Worm (Caenorhabditis elegans) whole organism, young adult: Measurements from ENCODE around the gene ZK262.4.

Source experiments
- B0261.1 ChIP-seq: sonication (generic microtip); optimal IDR thresholded peaks from 2 replicates; lab custom pipeline; 2016; ENCODE audit warnings: mild to moderate bottlenecking, missing genetic modification characterization, moderate library complexity, missing compliant biosample characterization
- bed-1 ChIP-seq: fragments of 200-800 bp; sonication (Bioruptor generic); IDR thresholded peaks from 2 replicates; pipeline ENCODE4 v1.3.6; 2022; ENCODE audit warnings: missing genetic modification reagents, missing genetic modification characterization, missing compliant biosample characterization
- bed-2 ChIP-seq: fragments of 200-800 bp; sonication (Bioruptor generic); IDR thresholded peaks from 2 replicates; pipeline ENCODE4 v1.3.6; 2022; ENCODE audit warnings: missing genetic modification reagents, missing genetic modification characterization, missing compliant biosample characterization
- ceh-40 ChIP-seq: fragments of 200-800 bp; sonication (Bioruptor generic); IDR thresholded peaks from 2 replicates; pipeline ENCODE4 v1.3.6; 2022; ENCODE audit warnings: missing genetic modification characterization, missing compliant biosample characterization
- egl-18 ChIP-seq: fragments of 200-800 bp; sonication (Bioruptor generic); IDR thresholded peaks from 2 replicates; pipeline ENCODE4 v1.3.6; 2022; ENCODE audit warnings: missing genetic modification reagents, missing genetic modification characterization, missing compliant biosample characterization
- gei-17 ChIP-seq: fragments of 200-800 bp; sonication (Bioruptor generic); optimal IDR thresholded peaks from 2 replicates; lab custom pipeline; 2018; ENCODE audit warnings: mild to moderate bottlenecking, missing genetic modification characterization, missing compliant biosample characterization
- nhr-179 ChIP-seq: sonication (generic microtip); optimal IDR thresholded peaks from 2 replicates; lab custom pipeline; 2016; ENCODE audit warnings: mild to moderate bottlenecking, missing genetic modification characterization, missing compliant biosample characterization
- nhr-80 ChIP-seq: sonication (generic microtip); optimal IDR thresholded peaks from 2 replicates; lab custom pipeline; 2016; ENCODE audit warnings: missing genetic modification characterization, missing compliant biosample characterization
- rcor-1 ChIP-seq: fragments of 200-800 bp; sonication (Bioruptor generic); IDR thresholded peaks from 2 replicates; pipeline ENCODE4 v1.3.6; 2022; ENCODE audit warnings: missing genetic modification reagents, missing genetic modification characterization, missing compliant biosample characterization
- rpc-1 ChIP-seq, 2 experiments: fragments of 150-350 bp in 1 of 2; sonication (generic microtip) in 1 of 2; optimal IDR thresholded peaks; 2 replicates each; lab custom pipeline; 2014 to 2018; ENCODE audit warnings: missing biosample characterization in 1 of 2, missing genetic modification characterization in 1 of 2, missing genetic modification reagents in 1 of 2, missing genotype in 1 of 2
- snpc-1.1 ChIP-seq: sonication (generic microtip); optimal IDR thresholded peaks from 2 replicates; lab custom pipeline; 2017; ENCODE audit warnings: missing genetic modification characterization, mild to moderate bottlenecking, missing compliant biosample characterization, antibody characterized with exemption, moderate library complexity, missing genotype, missing genetic modification reagents; ENCODE audit not compliant: insufficient read depth
- snpc-4 ChIP-seq, 5 experiments: fragments of 150-350 bp in 1 of 5; sonication (generic microtip) in 4 of 5; optimal IDR thresholded peaks; 2 replicates each; lab custom pipeline; 2014 to 2018; ENCODE audit warnings: missing genetic modification characterization in 5 of 5, missing biosample characterization in 3 of 5, antibody characterized with exemption in 2 of 5, mild to moderate bottlenecking in 2 of 5, missing compliant biosample characterization in 2 of 5, missing genotype in 2 of 5, moderate library complexity in 2 of 5, missing genetic modification reagents in 1 of 5
- tlf-1 ChIP-seq: fragments of 200-800 bp; sonication (Bioruptor generic); optimal IDR thresholded peaks from 2 replicates; lab custom pipeline; 2018; ENCODE audit warnings: mild to moderate bottlenecking, missing genetic modification characterization, missing compliant biosample characterization

DNA sequence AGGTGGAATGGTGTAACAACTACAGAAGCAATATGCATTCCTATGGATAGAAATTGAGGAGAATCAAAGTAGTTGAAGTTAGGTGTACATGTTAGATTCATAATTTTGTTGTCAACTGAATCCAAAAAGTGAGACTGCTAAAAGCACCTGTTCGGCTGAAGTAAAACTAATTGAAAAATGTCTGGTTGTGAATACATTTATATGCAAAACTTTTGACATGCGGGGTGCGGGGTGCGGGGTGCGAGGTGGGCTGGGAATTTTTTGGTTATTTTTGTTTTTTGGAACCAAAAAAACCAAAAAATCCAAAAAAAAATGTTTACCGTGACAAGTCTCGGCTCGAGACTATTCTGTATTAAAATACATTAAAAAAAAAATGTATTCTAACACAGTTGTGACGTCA is 14.2 kb downstream of the ZK262.4 start, which contains the start of gene srh-207:
- TF ChIP-seq gei-17 (GFP tag; lab: Kevin White, UChicago) (no peak), B0261.1 (tag; lab: Kevin White, UChicago) (no peak), bed-2 (GFP tag; lab: Robert Waterston, UW) (no peak), bed-1 (GFP tag; lab: Robert Waterston, UW) (no peak), snpc-4 (GFP tag; optimal IDR thresholded peaks at IDR 0.05; lab: Kevin White, UChicago) (no peak), snpc-4 (tag; optimal IDR thresholded peaks at IDR 0.05; lab: Kevin White, UChicago) (no peak), snpc-1.1 (tag; lab: Kevin White, UChicago) (no peak), egl-18 (GFP tag; lab: Robert Waterston, UW) (no peak), nhr-179 (tag; lab: Kevin White, UChicago) (no peak), tlf-1 (GFP tag; lab: Kevin White, UChicago) (no peak), rpc-1 (optimal IDR thresholded peaks at IDR 0.05; lab: Kevin White, UChicago) (no peak), rpc-1 (tag; optimal IDR thresholded peaks at IDR 0.05; lab: Kevin White, UChicago) (no peak), ceh-40 (no peak), rcor-1 (GFP tag; lab: Robert Waterston, UW) (no peak), nhr-80 (no peak)
